Worm (Caenorhabditis elegans) whole organism, mixed stage, embryonic: ENCODE data around the gene smg-3.
"Not testable (repeated sequence)": the region's sequence is repeated elsewhere in the genome, so short reads cannot be mapped to it uniquely, and the experiment has no call there.

Source experiments
- M03D4.4 ChIP-seq: sonication (generic microtip); optimal IDR thresholded peaks from 2 replicates; lab custom pipeline; 2017; ENCODE audit warnings: mild to moderate bottlenecking, missing genetic modification characterization, missing compliant biosample characterization
- bed-3 ChIP-seq: fragments of 200-800 bp; sonication (Bioruptor generic); optimal IDR thresholded peaks from 3 replicates; lab custom pipeline; 2018; ENCODE audit warnings: mild to moderate bottlenecking, missing genetic modification characterization, moderate library complexity, missing compliant biosample characterization
- blmp-1 ChIP-seq: fragments of 150-350 bp; optimal IDR thresholded peaks from 2 replicates; lab custom pipeline; 2014; ENCODE audit warnings: missing biosample characterization, missing genetic modification characterization
- ceh-39 ChIP-seq: fragments of 150-350 bp; optimal IDR thresholded peaks from 2 replicates; lab custom pipeline; 2014; ENCODE audit warnings: missing biosample characterization, missing genetic modification characterization
- ceh-43 ChIP-seq: fragments of 200-800 bp; sonication (Bioruptor generic); optimal IDR thresholded peaks from 2 replicates; lab custom pipeline; 2018; ENCODE audit warnings: mild to moderate bottlenecking, missing genetic modification characterization, moderate library complexity, missing compliant biosample characterization
- ceh-83 ChIP-seq: fragments of 200-800 bp; sonication (Bioruptor generic); optimal IDR thresholded peaks from 2 replicates; lab custom pipeline; 2018; ENCODE audit warnings: mild to moderate bottlenecking, missing genetic modification characterization, missing compliant biosample characterization
- ces-1 ChIP-seq: fragments of 150-350 bp; optimal IDR thresholded peaks from 2 replicates; lab custom pipeline; 2014; ENCODE audit warnings: missing biosample characterization, missing genetic modification reagents, missing genetic modification characterization
- cnd-1 ChIP-seq: fragments of 200-800 bp; sonication (Bioruptor generic); optimal IDR thresholded peaks from 2 replicates; lab custom pipeline; 2018; ENCODE audit warnings: mild to moderate bottlenecking, missing genetic modification characterization, missing compliant biosample characterization
- drap-1 ChIP-seq: fragments of 200-800 bp; sonication (Bioruptor generic); optimal IDR thresholded peaks from 3 replicates; lab custom pipeline; 2018; ENCODE audit warnings: mild to moderate bottlenecking, missing genetic modification characterization, missing compliant biosample characterization
- elt-1 ChIP-seq: sonication (generic microtip); optimal IDR thresholded peaks from 2 replicates; lab custom pipeline; 2017; ENCODE audit warnings: missing genetic modification characterization, mild to moderate bottlenecking, missing compliant biosample characterization, antibody characterized with exemption, moderate library complexity, borderline replicate concordance; ENCODE audit not compliant: insufficient read depth
- elt-3 ChIP-seq: fragments of 150-350 bp; optimal IDR thresholded peaks from 2 replicates; lab custom pipeline; 2014; ENCODE audit warnings: missing biosample characterization, missing genetic modification characterization
- flh-1 ChIP-seq: fragments of 200-800 bp; sonication (Bioruptor generic); optimal IDR thresholded peaks from 2 replicates; lab custom pipeline; 2018; ENCODE audit warnings: mild to moderate bottlenecking, missing genetic modification characterization, moderate library complexity, missing compliant biosample characterization
- ham-2 ChIP-seq: fragments of 200-800 bp; sonication (Bioruptor generic); optimal IDR thresholded peaks from 2 replicates; lab custom pipeline; 2018; ENCODE audit warnings: mild to moderate bottlenecking, missing genetic modification characterization, missing compliant biosample characterization
- hlh-1 ChIP-seq: fragments of 150-350 bp; optimal IDR thresholded peaks from 2 replicates; lab custom pipeline; 2014; ENCODE audit warnings: missing biosample characterization, missing genetic modification reagents, missing genetic modification characterization
- lin-13 ChIP-seq: fragments of 150-350 bp; optimal IDR thresholded peaks from 2 replicates; lab custom pipeline; 2014; ENCODE audit warnings: missing biosample characterization, missing genetic modification characterization
- lin-32 ChIP-seq: fragments of 200-800 bp; sonication (Bioruptor generic); optimal IDR thresholded peaks from 2 replicates; lab custom pipeline; 2018; ENCODE audit warnings: mild to moderate bottlenecking, missing genetic modification characterization, missing compliant biosample characterization
- lsy-2 ChIP-seq: fragments of 150-350 bp; optimal IDR thresholded peaks from 2 replicates; lab custom pipeline; 2014; ENCODE audit warnings: missing biosample characterization, missing genetic modification characterization
- mab-5 ChIP-seq: fragments of 150-350 bp; optimal IDR thresholded peaks from 2 replicates; lab custom pipeline; 2014; ENCODE audit warnings: missing biosample characterization, missing genetic modification characterization
- mep-1 ChIP-seq: fragments of 150-350 bp; optimal IDR thresholded peaks from 2 replicates; lab custom pipeline; 2017; ENCODE audit warnings: missing biosample characterization, missing genetic modification reagents, missing genetic modification characterization, inconsistent platforms
- mls-2 ChIP-seq: sonication (generic microtip); optimal IDR thresholded peaks from 2 replicates; lab custom pipeline; 2016; ENCODE audit warnings: mild to moderate bottlenecking, missing genetic modification characterization, moderate library complexity, missing compliant biosample characterization
- nhr-12 ChIP-seq: fragments of 150-350 bp; optimal IDR thresholded peaks from 2 replicates; lab custom pipeline; 2014; ENCODE audit warnings: missing biosample characterization, missing genetic modification characterization
- nhr-2 ChIP-seq: fragments of 150-350 bp; optimal IDR thresholded peaks from 2 replicates; lab custom pipeline; 2014; ENCODE audit warnings: missing biosample characterization, missing genetic modification characterization
- nhr-237 ChIP-seq: fragments of 150-350 bp; optimal IDR thresholded peaks from 2 replicates; lab custom pipeline; 2014; ENCODE audit warnings: missing biosample characterization, missing genetic modification characterization
- nhr-28 ChIP-seq: fragments of 150-350 bp; optimal IDR thresholded peaks from 2 replicates; lab custom pipeline; 2014; ENCODE audit warnings: missing biosample characterization, missing genetic modification characterization
- nhr-76 ChIP-seq: sonication (generic microtip); optimal IDR thresholded peaks from 2 replicates; lab custom pipeline; 2017; ENCODE audit warnings: missing biosample characterization, missing genetic modification characterization
- pha-4 ChIP-seq: fragments of 150-350 bp; optimal IDR thresholded peaks from 2 replicates; lab custom pipeline; 2018; ENCODE audit warnings: missing biosample characterization, missing genetic modification reagents, missing genetic modification characterization
- sem-2 ChIP-seq: fragments of 200-800 bp; sonication (Bioruptor generic); optimal IDR thresholded peaks from 2 replicates; lab custom pipeline; 2018; ENCODE audit warnings: mild to moderate bottlenecking, missing genetic modification characterization, missing compliant biosample characterization
- snpc-4 ChIP-seq: fragments of 150-350 bp; optimal IDR thresholded peaks from 2 replicates; lab custom pipeline; 2014; ENCODE audit warnings: missing biosample characterization, missing genetic modification characterization
- sptf-1 ChIP-seq: sonication (generic microtip); optimal IDR thresholded peaks from 2 replicates; lab custom pipeline; 2017; ENCODE audit warnings: mild to moderate bottlenecking, missing genetic modification characterization, moderate library complexity, missing compliant biosample characterization
- tbx-8 ChIP-seq: fragments of 200-800 bp; sonication (Bioruptor generic); optimal IDR thresholded peaks from 2 replicates; lab custom pipeline; 2018; ENCODE audit warnings: mild to moderate bottlenecking, missing genetic modification characterization, moderate library complexity, missing compliant biosample characterization
- unc-120 ChIP-seq: sonication (generic microtip); optimal IDR thresholded peaks from 2 replicates; lab custom pipeline; 2017; ENCODE audit warnings: missing genetic modification characterization, missing compliant biosample characterization; ENCODE audit not compliant: poor library complexity, severe bottlenecking
- unc-39 ChIP-seq: fragments of 150-350 bp; optimal IDR thresholded peaks from 2 replicates; lab custom pipeline; 2014; ENCODE audit warnings: missing biosample characterization, missing genetic modification characterization
- unc-62 ChIP-seq: fragments of 150-350 bp; optimal IDR thresholded peaks from 2 replicates; lab custom pipeline; 2014; ENCODE audit warnings: missing biosample characterization, missing genetic modification reagents, missing genetic modification characterization
- zip-8 ChIP-seq: fragments of 150-350 bp; optimal IDR thresholded peaks from 2 replicates; lab custom pipeline; 2014; ENCODE audit warnings: missing biosample characterization, missing genetic modification characterization
- ztf-11 ChIP-seq: fragments of 150-350 bp; optimal IDR thresholded peaks from 2 replicates; lab custom pipeline; 2014; ENCODE audit warnings: missing biosample characterization, missing genetic modification characterization

Gene smg-3

DNA sequence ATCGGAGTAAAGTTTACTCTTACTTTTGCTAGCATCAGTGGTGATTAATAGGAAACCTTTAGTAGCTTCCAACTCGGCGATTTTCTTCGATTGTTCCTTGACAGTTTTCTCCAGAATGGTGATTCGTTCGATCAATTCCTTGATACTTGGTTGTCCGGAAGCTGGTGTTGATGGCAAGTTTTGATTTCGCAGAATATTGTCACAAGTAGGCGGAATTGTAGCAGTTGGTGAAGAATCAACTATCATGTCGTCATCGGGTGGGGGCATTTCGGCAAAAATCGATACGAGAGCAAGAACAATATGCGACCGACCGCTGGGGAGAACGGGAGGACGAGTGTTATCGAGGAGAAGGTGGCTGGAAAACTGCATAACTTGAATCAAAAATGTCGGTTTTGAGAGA is 25.7 kb downstream of the smg-3 start, which contains the start of gene Y73B6BL.289:
Gene Y73B6BL.289 (plus strand): TSS at position 301 of the 400 bp plus-strand sequence.
- TF ChIP-seq lin-32; nhr-2 (tag; lab: Kevin White, UChicago); blmp-1 (tag; lab: Kevin White, UChicago): not testable (repeated sequence)

- TF ChIP-seq mep-1 (tag; lab: Kevin White, UChicago) (no peak), flh-1 (GFP tag; lab: Kevin White, UChicago) (no peak), ceh-39 (tag; lab: Kevin White, UChicago) (no peak), elt-3 (tag; lab: Kevin White, UChicago) (no peak)
Observed at ce11 chrIV:6342876-6343275, 30.0 kb downstream of the smg-3 start, which contains the start of gene Y73B6BL.14. Gene Y73B6BL.14 (minus strand): TSS chrIV:6342976.

- no peak for TF ChIP-seq sem-2 (GFP tag; lab: Kevin White, UChicago)
- no peak for TF ChIP-seq elt-1
- no peak for TF ChIP-seq flh-1 (GFP tag; lab: Kevin White, UChicago)
- TF ChIP-seq lsy-2 = no peak
- no peak for TF ChIP-seq nhr-237 (tag; lab: Kevin White, UChicago)
- no peak for TF ChIP-seq ceh-43 (GFP tag; lab: Kevin White, UChicago)
- TF ChIP-seq unc-39 (tag; lab: Kevin White, UChicago) = no peak
- no peak for TF ChIP-seq M03D4.4 (tag; lab: Kevin White, UChicago)
- TF ChIP-seq lin-32 = no peak
- TF ChIP-seq mls-2 = no peak
- TF ChIP-seq ceh-39 (tag; lab: Kevin White, UChicago) = no peak
- no peak for TF ChIP-seq pha-4
- no peak for TF ChIP-seq tbx-8 (GFP tag; lab: Kevin White, UChicago)
- TF ChIP-seq nhr-28 (tag; lab: Kevin White, UChicago) = no peak
- TF ChIP-seq ces-1 = no peak
- TF ChIP-seq hlh-1 (tag; lab: Kevin White, UChicago) = no peak
- no peak for TF ChIP-seq snpc-4 (tag; lab: Kevin White, UChicago)
- no peak for TF ChIP-seq bed-3
- TF ChIP-seq zip-8 (tag; lab: Kevin White, UChicago) = no peak
- no peak for TF ChIP-seq mab-5 (tag; lab: Kevin White, UChicago)
Observed at ce11 chrIV:6342431-6342830, 30.5 kb downstream of the smg-3 start, which contains the start of gene Y73B6BL.288. Gene Y73B6BL.288 (minus strand): TSS chrIV:6342531.

DNA sequence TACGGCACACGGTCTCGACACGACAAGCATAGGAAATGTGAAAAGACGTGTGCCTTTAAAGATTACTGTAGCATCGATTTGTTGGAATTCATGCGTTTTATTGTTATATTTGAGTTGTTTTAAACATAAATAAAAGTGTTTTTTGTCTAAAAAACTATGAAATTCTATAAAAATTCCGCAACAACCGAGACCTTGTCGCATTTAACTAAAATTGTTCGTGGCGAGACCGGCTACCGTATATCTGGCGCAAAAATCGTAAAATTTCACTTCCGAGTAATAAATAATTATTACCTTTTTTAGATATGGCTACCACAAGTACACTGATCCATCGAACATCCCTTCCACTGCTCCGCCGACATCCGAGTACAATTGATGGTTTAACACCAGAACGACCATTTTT is 35.5 kb downstream of the smg-3 start, which contains the start of gene ipla-6:
Gene ipla-6 (plus strand): TSS at position 301 of the 400 bp plus-strand sequence.
- no peak for TF ChIP-seq ceh-39 (tag; lab: Kevin White, UChicago)
- TF ChIP-seq flh-1 (GFP tag; lab: Kevin White, UChicago) = no peak
- no peak for TF ChIP-seq cnd-1
- no peak for TF ChIP-seq nhr-12 (tag; lab: Kevin White, UChicago)
- TF ChIP-seq sem-2 (GFP tag; lab: Kevin White, UChicago) = no peak
- no peak for TF ChIP-seq blmp-1 (tag; lab: Kevin White, UChicago)
- TF ChIP-seq bed-3 = no peak
- no peak for TF ChIP-seq lin-13 (tag; lab: Kevin White, UChicago)
- TF ChIP-seq, all 35 proteins: peak for 0

DNA sequence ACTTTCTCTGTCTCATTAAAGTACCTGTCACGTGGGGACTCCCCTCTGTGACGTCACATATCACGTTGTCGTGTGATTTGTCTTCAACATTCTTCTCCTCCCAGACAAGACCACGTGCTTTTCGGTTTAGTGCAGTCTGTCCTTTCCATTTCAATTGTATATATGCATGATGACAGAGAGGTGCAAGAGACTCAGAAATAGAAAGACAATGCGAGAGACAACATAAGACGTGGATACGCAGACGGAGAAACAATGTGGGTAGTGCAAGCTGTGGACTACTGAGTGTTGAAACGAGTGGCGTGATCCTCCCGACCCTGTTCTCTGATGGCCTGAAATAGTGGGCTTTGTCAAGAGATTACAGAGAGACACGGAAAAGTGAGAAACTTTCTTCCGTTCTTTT is 36.1 kb downstream of the smg-3 start:
- TF ChIP-seq unc-39 (tag; lab: Kevin White, UChicago) (no peak), unc-62 (GFP tag; lab: Kevin White, UChicago) (peak; percentile 78), ceh-83 (no peak), ceh-43 (GFP tag; lab: Kevin White, UChicago) (no peak), drap-1 (GFP tag; lab: Kevin White, UChicago) (peak; percentile 0), mab-5 (tag; lab: Kevin White, UChicago) (no peak), nhr-237 (tag; lab: Kevin White, UChicago) (peak; percentile 33), elt-3 (tag; lab: Kevin White, UChicago) (peak; percentile 61), ceh-39 (tag; lab: Kevin White, UChicago) (no peak), nhr-2 (tag; lab: Kevin White, UChicago) (no peak), sem-2 (GFP tag; lab: Kevin White, UChicago) (no peak), pha-4 (peak; percentile 70), lin-32 (no peak), blmp-1 (tag; lab: Kevin White, UChicago) (peak; percentile 4), bed-3 (no peak), nhr-28 (tag; lab: Kevin White, UChicago) (no peak), sptf-1 (tag; lab: Kevin White, UChicago) (no peak), elt-1 (no peak), flh-1 (GFP tag; lab: Kevin White, UChicago) (no peak), lin-13 (tag; lab: Kevin White, UChicago) (peak; percentile 22), unc-120 (tag; lab: Kevin White, UChicago) (peak; percentile 39), tbx-8 (GFP tag; lab: Kevin White, UChicago) (no peak), nhr-12 (tag; lab: Kevin White, UChicago) (no peak), zip-8 (tag; lab: Kevin White, UChicago) (peak; percentile 43), lsy-2 (peak; percentile 39), M03D4.4 (tag; lab: Kevin White, UChicago) (peak; percentile 6), ham-2 (GFP tag; lab: Kevin White, UChicago) (peak; percentile 22), hlh-1 (tag; lab: Kevin White, UChicago) (no peak), mls-2 (no peak), cnd-1 (peak; percentile 15), snpc-4 (tag; lab: Kevin White, UChicago) (no peak), nhr-76 (tag; lab: Kevin White, UChicago) (no peak), mep-1 (tag; lab: Kevin White, UChicago) (peak; percentile 20), ztf-11 (no peak), ces-1 (peak; percentile 77)
